Worm (Caenorhabditis elegans) whole organism, dauer: ENCODE data around the gene K10H10.10.

Experiments used
- unc-62 ChIP-seq: sonication (generic microtip); optimal IDR thresholded peaks from 2 replicates; lab custom pipeline; 2017; ENCODE audit warnings: missing biosample characterization, missing genetic modification reagents, missing genetic modification characterization

K10H10.10 gene

ce11 chrII:14555019-14555418 is 47.5 kb downstream of the K10H10.10 start:
- TF ChIP-seq unc-62 (GFP tag; lab: Kevin White, UChicago) = no peak
